Fruit fly (Drosophila melanogaster): ENCODE data around the gene CG5946.

CG5946 gene

dm6 chr3L:11822446-11823334, 615 bp upstream of the CG5946 start, which contains the start of gene RpL10Ab (continued):
- TF ChIP-seq CG13296 (GFP tag; optimal IDR thresholded peaks at IDR 0.05), result peak; percentile 58
- TF ChIP-seq CG10959 (GFP tag; IDR thresholded peaks at IDR 0.05), result no peak; the same call in none of the 2 replicates
- TF ChIP-seq zfh2 (GFP tag; optimal IDR thresholded peaks at IDR 0.05), result peak; percentile 68
- no peak for TF ChIP-seq Myb (GFP tag; optimal IDR thresholded peaks at IDR 0.05)
- peak; percentile 67 for TF ChIP-seq CG34376 (GFP tag; optimal IDR thresholded peaks at IDR 0.05)
- peak; percentile 69 for TF ChIP-seq CG1603 (tag; optimal IDR thresholded peaks at IDR 0.05)
- no peak for TF ChIP-seq CG12942 (GFP tag; optimal IDR thresholded peaks at IDR 0.05)
- no peak for TF ChIP-seq D (optimal IDR thresholded peaks at IDR 0.05)
- peak; percentile 83 for TF ChIP-seq D (GFP tag; optimal IDR thresholded peaks at IDR 0.05)
- TF ChIP-seq ci (GFP tag; IDR thresholded peaks at IDR 0.05), result peak; percentile 92
- TF ChIP-seq twi (tag; optimal IDR thresholded peaks at IDR 0.05), result no peak
- TF ChIP-seq so (GFP tag; IDR thresholded peaks at IDR 0.05), result peak; percentile 8; the same call in 1 of the 3 replicates
- peak; percentile 51; the same call in 1 of the 2 replicates for TF ChIP-seq sens-2 (GFP tag; IDR thresholded peaks at IDR 0.05)
- no peak for TF ChIP-seq disco-r (GFP tag; optimal IDR thresholded peaks at IDR 0.05)
- peak; percentile 61; the same call in 1 of the 2 replicates for TF ChIP-seq klu (GFP tag; IDR thresholded peaks at IDR 0.05)
- peak; percentile 76 for TF ChIP-seq Dbx (GFP tag; IDR thresholded peaks at IDR 0.05)
- TF ChIP-seq pita (GFP tag; optimal IDR thresholded peaks at IDR 0.05), result no peak
- peak in 1 of 2 experiments; percentile 1 for TF ChIP-seq crp (GFP tag; optimal IDR thresholded peaks at IDR 0.05)
- TF ChIP-seq CG1647 (GFP tag; optimal IDR thresholded peaks at IDR 0.05), result peak; percentile 17
- TF ChIP-seq ERR (GFP tag; optimal IDR thresholded peaks at IDR 0.05), result no peak
- no peak for TF ChIP-seq gce (GFP tag; IDR thresholded peaks at IDR 0.05)
- TF ChIP-seq usp (GFP tag; optimal IDR thresholded peaks at IDR 0.05), result no peak
- no peak for TF ChIP-seq gcm2 (GFP tag; optimal IDR thresholded peaks at IDR 0.05)
- TF ChIP-seq CG18599 (GFP tag; optimal IDR thresholded peaks at IDR 0.05), result peak; percentile 68
- TF ChIP-seq gfzf (GFP tag; optimal IDR thresholded peaks at IDR 0.05), result no peak
- peak; percentile 65 for TF ChIP-seq CG12104 (GFP tag; optimal IDR thresholded peaks at IDR 0.05)
- TF ChIP-seq Max (GFP tag; optimal IDR thresholded peaks at IDR 0.05), result peak; percentile 29
- peak; percentile 95 for TF ChIP-seq bbx (GFP tag; IDR thresholded peaks at IDR 0.05; ENCODE audit: partially characterized antibody)
- TF ChIP-seq seq (GFP tag; IDR thresholded peaks at IDR 0.05), result no peak
- TF ChIP-seq CG7987 (GFP tag; optimal IDR thresholded peaks at IDR 0.05), result peak; percentile 84
- TF ChIP-seq nom (GFP tag; optimal IDR thresholded peaks at IDR 0.05), result peak; percentile 40
- no peak for TF ChIP-seq trh (GFP tag; optimal IDR thresholded peaks at IDR 0.05)
- TF ChIP-seq ind (GFP tag; optimal IDR thresholded peaks at IDR 0.05), result peak; percentile 71
- TF ChIP-seq ewg (GFP tag; optimal IDR thresholded peaks at IDR 0.05), result peak; percentile 3
- peak; percentile 28 for TF ChIP-seq kni (GFP tag; optimal IDR thresholded peaks at IDR 0.05)
- TF ChIP-seq Rfx (GFP tag; IDR thresholded peaks at IDR 0.05), result peak; percentile 83
- peak; percentile 73 for TF ChIP-seq nmo (GFP tag; optimal IDR thresholded peaks at IDR 0.05)
- TF ChIP-seq z (GFP tag; IDR thresholded peaks at IDR 0.05), result no peak
- TF ChIP-seq phol (tag; optimal IDR thresholded peaks at IDR 0.05), result peak; percentile 88
- TF ChIP-seq gcm (GFP tag; optimal IDR thresholded peaks at IDR 0.05), result peak; percentile 23
- peak; percentile 79 for TF ChIP-seq CG6689 (GFP tag; IDR thresholded peaks at IDR 0.05)
- no peak for TF ChIP-seq CG11696 (GFP tag; IDR thresholded peaks at IDR 0.05)
- TF ChIP-seq CG7928 (GFP tag; optimal IDR thresholded peaks at IDR 0.05), result peak; percentile 47
- no peak for TF ChIP-seq CG1529 (GFP tag; optimal IDR thresholded peaks at IDR 0.05)
- TF ChIP-seq tio (GFP tag; optimal IDR thresholded peaks at IDR 0.05), result peak; percentile 64
- TF ChIP-seq CkIIα-i1 (GFP tag; IDR thresholded peaks at IDR 0.05), result 0 out of 2 replicates have a peak, but pooled peaks have one; percentile 15
- no peak for TF ChIP-seq CG10321 (GFP tag; IDR thresholded peaks at IDR 0.05)
- TF ChIP-seq Dad (GFP tag; optimal IDR thresholded peaks at IDR 0.05), result peak; percentile 50
- TF ChIP-seq CG7963 (GFP tag; IDR thresholded peaks at IDR 0.05; ENCODE audit: partially characterized antibody), result peak; percentile 88

All from whole organism, embryonic.